Worm (Caenorhabditis elegans) whole organism, L1 larva: ENCODE measurements around the gene osm-7.

Source experiments
- C04F5.9 ChIP-seq: sonication (generic microtip); optimal IDR thresholded peaks from 2 replicates; lab custom pipeline; 2016; ENCODE audit warnings: missing genetic modification characterization, missing compliant biosample characterization
- C16A3.4 ChIP-seq: fragments of 150-350 bp; optimal IDR thresholded peaks from 2 replicates; lab custom pipeline; 2014; ENCODE audit warnings: missing biosample characterization, missing genetic modification characterization
- C34B4.2 ChIP-seq: sonication (generic microtip); optimal IDR thresholded peaks from 2 replicates; lab custom pipeline; 2017; ENCODE audit warnings: mild to moderate bottlenecking, missing genetic modification characterization, missing compliant biosample characterization
- Y116A8C.19 ChIP-seq: sonication (generic microtip); optimal IDR thresholded peaks from 2 replicates; lab custom pipeline; 2016; ENCODE audit warnings: missing compliant biosample characterization, missing genetic modification characterization, borderline replicate concordance
- alr-1 ChIP-seq: fragments of 200-800 bp; sonication (Bioruptor generic); optimal IDR thresholded peaks from 2 replicates; lab custom pipeline; 2018; ENCODE audit warnings: borderline replicate concordance, mild to moderate bottlenecking, missing genetic modification characterization, missing compliant biosample characterization
- aly-2 ChIP-seq: fragments of 150-350 bp; optimal IDR thresholded peaks from 2 replicates; lab custom pipeline; 2014; ENCODE audit warnings: missing biosample characterization, missing genetic modification characterization
- ama-1 ChIP-seq: fragments of 150-350 bp; optimal IDR thresholded peaks from 2 replicates; lab custom pipeline; 2014
- blmp-1 ChIP-seq: fragments of 150-350 bp; optimal IDR thresholded peaks from 2 replicates; lab custom pipeline; 2014; ENCODE audit warnings: missing biosample characterization, missing genetic modification characterization
- ceh-63 ChIP-seq: fragments of 200-800 bp; sonication (Bioruptor generic); optimal IDR thresholded peaks from 2 replicates; lab custom pipeline; 2018; ENCODE audit warnings: mild to moderate bottlenecking, missing genetic modification characterization, missing compliant biosample characterization
- ceh-88 ChIP-seq: fragments of 200-800 bp; sonication (Bioruptor generic); IDR thresholded peaks from 2 replicates; pipeline ENCODE4 v1.3.6; 2022; ENCODE audit warnings: missing genetic modification characterization, missing compliant biosample characterization
- ces-1 ChIP-seq: fragments of 150-350 bp; optimal IDR thresholded peaks from 2 replicates; lab custom pipeline; 2014; ENCODE audit warnings: missing biosample characterization, missing genetic modification reagents, missing genetic modification characterization
- dpl-1 ChIP-seq, 3 experiments: fragments of 150-350 bp in 2 of 3; sonication (generic microtip) in 1 of 3; optimal IDR thresholded peaks; 2 replicates each; lab custom pipeline; 2014 to 2017; ENCODE audit warnings: missing biosample characterization in 3 of 3, missing genetic modification characterization in 3 of 3, missing genetic modification reagents in 3 of 3
- dsc-1 ChIP-seq: sonication (generic microtip); optimal IDR thresholded peaks from 2 replicates; lab custom pipeline; 2016; ENCODE audit warnings: mild to moderate bottlenecking, missing genetic modification characterization, missing compliant biosample characterization
- efl-1 ChIP-seq, 4 experiments: fragments of 150-350 bp; optimal IDR thresholded peaks in 3 of 4; peaks in 1 of 4; 1 replicate in 1 of 4; 2 replicates in 3 of 4; lab custom pipeline; 2014; ENCODE audit warnings: missing biosample characterization in 2 of 4, missing genetic modification characterization in 2 of 4, missing genetic modification reagents in 2 of 4
- fos-1 ChIP-seq: fragments of 150-350 bp; optimal IDR thresholded peaks from 2 replicates; lab custom pipeline; 2014; ENCODE audit warnings: missing biosample characterization, missing genetic modification characterization
- hlh-17 ChIP-seq: fragments of 200-800 bp; sonication (Bioruptor generic); optimal IDR thresholded peaks from 2 replicates; lab custom pipeline; 2018; ENCODE audit warnings: missing genetic modification characterization, mild to moderate bottlenecking, missing compliant biosample characterization, moderate library complexity, borderline replicate concordance
- hlh-4 ChIP-seq: sonication (generic microtip); optimal IDR thresholded peaks from 2 replicates; lab custom pipeline; 2016; ENCODE audit warnings: mild to moderate bottlenecking, missing genetic modification characterization, missing compliant biosample characterization
- irx-1 ChIP-seq: sonication (generic microtip); optimal IDR thresholded peaks from 2 replicates; lab custom pipeline; 2016; ENCODE audit warnings: missing genetic modification characterization, missing compliant biosample characterization
- isw-1 ChIP-seq: fragments of 200-800 bp; sonication (Bioruptor generic); IDR thresholded peaks from 2 replicates; pipeline ENCODE4 v1.3.6; 2022; ENCODE audit warnings: missing genetic modification characterization, missing compliant biosample characterization
- jun-1 ChIP-seq: fragments of 150-350 bp; optimal IDR thresholded peaks from 2 replicates; lab custom pipeline; 2014; ENCODE audit warnings: missing biosample characterization, missing genetic modification reagents, missing genetic modification characterization
- lin-13 ChIP-seq: fragments of 150-350 bp; optimal IDR thresholded peaks from 2 replicates; lab custom pipeline; 2014; ENCODE audit warnings: missing biosample characterization, missing genetic modification reagents, missing genetic modification characterization
- lin-39 ChIP-seq: fragments of 150-350 bp; optimal IDR thresholded peaks from 2 replicates; lab custom pipeline; 2014; ENCODE audit warnings: missing biosample characterization, missing genetic modification reagents, missing genetic modification characterization
- lsy-2 ChIP-seq, 2 experiments: fragments of 150-350 bp; optimal IDR thresholded peaks; 2 replicates each; lab custom pipeline; 2014; ENCODE audit warnings: missing biosample characterization in 2 of 2, missing genetic modification characterization in 2 of 2
- mab-9 ChIP-seq: fragments of 200-800 bp; sonication (Bioruptor generic); IDR thresholded peaks from 2 replicates; pipeline ENCODE4 v1.3.6; 2022; ENCODE audit warnings: missing genetic modification reagents, missing genetic modification characterization, missing compliant biosample characterization
- mdl-1 ChIP-seq, 2 experiments: fragments of 150-350 bp; optimal IDR thresholded peaks; 2 replicates each; lab custom pipeline; 2014 to 2017; ENCODE audit warnings: missing biosample characterization in 2 of 2, missing genetic modification characterization in 2 of 2, inconsistent platforms in 1 of 2
- mef-2 ChIP-seq: fragments of 150-350 bp; optimal IDR thresholded peaks from 2 replicates; lab custom pipeline; 2014; ENCODE audit warnings: missing biosample characterization, missing genetic modification characterization
- nhr-11 ChIP-seq: fragments of 150-350 bp; optimal IDR thresholded peaks from 2 replicates; lab custom pipeline; 2014; ENCODE audit warnings: missing biosample characterization, missing genetic modification characterization
- nhr-19 ChIP-seq: fragments of 200-800 bp; sonication (Bioruptor generic); conservative IDR thresholded peaks from 2 replicates; pipeline ENCODE4 v1.3.6; 2022; ENCODE audit warnings: missing genetic modification characterization, missing compliant biosample characterization
- nhr-237 ChIP-seq: fragments of 150-350 bp; optimal IDR thresholded peaks from 2 replicates; lab custom pipeline; 2014; ENCODE audit warnings: missing biosample characterization, missing genetic modification characterization
- nhr-28 ChIP-seq: fragments of 150-350 bp; optimal IDR thresholded peaks from 2 replicates; lab custom pipeline; 2014; ENCODE audit warnings: missing biosample characterization, missing genetic modification characterization
- nhr-47 ChIP-seq: sonication (generic microtip); optimal IDR thresholded peaks from 2 replicates; lab custom pipeline; 2016; ENCODE audit warnings: mild to moderate bottlenecking, missing genetic modification characterization, moderate library complexity, missing compliant biosample characterization
- nhr-71 ChIP-seq: sonication (generic microtip); optimal IDR thresholded peaks from 2 replicates; lab custom pipeline; 2016; ENCODE audit warnings: mild to moderate bottlenecking, missing genetic modification characterization, moderate library complexity, missing compliant biosample characterization
- nhr-76 ChIP-seq: sonication (generic microtip); optimal IDR thresholded peaks from 2 replicates; lab custom pipeline; 2017; ENCODE audit warnings: missing biosample characterization, missing genetic modification characterization
- nhr-77 ChIP-seq: fragments of 150-350 bp; optimal IDR thresholded peaks from 2 replicates; lab custom pipeline; 2014; ENCODE audit warnings: missing biosample characterization, missing genetic modification characterization
- nhr-84 ChIP-seq: sonication (generic microtip); optimal IDR thresholded peaks from 2 replicates; lab custom pipeline; 2017; ENCODE audit warnings: missing biosample characterization, missing genetic modification characterization
- nhr-90 ChIP-seq: sonication (generic microtip); optimal IDR thresholded peaks from 2 replicates; lab custom pipeline; 2016; ENCODE audit warnings: mild to moderate bottlenecking, missing genetic modification characterization, missing compliant biosample characterization; ENCODE audit not compliant: poor library complexity
- pax-3 ChIP-seq: fragments of 200-800 bp; sonication (Bioruptor generic); optimal IDR thresholded peaks from 2 replicates; lab custom pipeline; 2018; ENCODE audit warnings: mild to moderate bottlenecking, missing genetic modification characterization, moderate library complexity, missing compliant biosample characterization
- pqm-1 ChIP-seq: sonication (generic microtip); optimal IDR thresholded peaks from 3 replicates; lab custom pipeline; 2017; ENCODE audit warnings: missing biosample characterization, missing genetic modification characterization
- sox-4 ChIP-seq: sonication (generic microtip); optimal IDR thresholded peaks from 2 replicates; lab custom pipeline; 2016; ENCODE audit warnings: missing genetic modification characterization, missing compliant biosample characterization
- sup-37 ChIP-seq: fragments of 200-800 bp; sonication (Bioruptor generic); optimal IDR thresholded peaks from 2 replicates; lab custom pipeline; 2018; ENCODE audit warnings: mild to moderate bottlenecking, missing genetic modification characterization, missing compliant biosample characterization
- swsn-7 ChIP-seq: sonication (generic microtip); optimal IDR thresholded peaks from 2 replicates; lab custom pipeline; 2016; ENCODE audit warnings: missing genetic modification characterization, missing compliant biosample characterization
- unc-130 ChIP-seq: fragments of 150-350 bp; optimal IDR thresholded peaks from 2 replicates; lab custom pipeline; 2017; ENCODE audit warnings: missing biosample characterization, missing genetic modification characterization, inconsistent platforms
- unc-62 ChIP-seq: fragments of 150-350 bp; optimal IDR thresholded peaks from 2 replicates; lab custom pipeline; 2014; ENCODE audit warnings: missing biosample characterization, missing genetic modification reagents, missing genetic modification characterization
- unc-98 ChIP-seq: fragments of 200-800 bp; sonication (Bioruptor generic); IDR thresholded peaks from 2 replicates; pipeline ENCODE4 v1.3.6; 2022; ENCODE audit warnings: missing genetic modification characterization, missing compliant biosample characterization
- vab-15 ChIP-seq: sonication (generic microtip); optimal IDR thresholded peaks from 2 replicates; lab custom pipeline; 2017; ENCODE audit warnings: missing genotype, mild to moderate bottlenecking, missing genetic modification characterization, missing compliant biosample characterization
- xbp-1 ChIP-seq: sonication (generic microtip); optimal IDR thresholded peaks from 2 replicates; lab custom pipeline; 2016; ENCODE audit warnings: missing genetic modification characterization, missing compliant biosample characterization
- zip-4 ChIP-seq: fragments of 200-800 bp; sonication (Bioruptor generic); optimal IDR thresholded peaks from 2 replicates; lab custom pipeline; 2018; ENCODE audit warnings: mild to moderate bottlenecking, missing genetic modification characterization, moderate library complexity, missing compliant biosample characterization

Gene osm-7

DNA sequence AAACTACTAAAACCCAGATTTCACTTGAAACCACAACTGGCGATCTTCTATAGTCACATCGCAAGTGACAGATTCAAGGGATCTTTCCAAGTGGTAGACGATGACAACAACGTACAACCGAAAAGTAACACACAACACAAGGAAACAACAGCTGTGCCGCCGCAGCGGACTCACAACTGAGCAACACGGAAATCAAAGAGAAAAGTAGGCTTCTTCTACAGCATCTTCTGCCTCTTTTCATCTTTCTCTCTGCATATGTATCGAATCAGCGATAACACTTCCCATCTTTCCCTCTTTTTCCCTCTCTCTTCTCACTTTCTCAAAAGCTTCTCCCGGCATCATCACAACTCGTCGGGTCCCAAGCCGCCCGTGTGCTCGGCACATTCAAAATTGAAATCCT is 40.8 kb downstream of the osm-7 start, which contains the start of gene T12D8.9 (continued):
- TF ChIP-seq lsy-2 (tag; optimal IDR thresholded peaks at IDR 0.05; lab: Kevin White, UChicago), result peak; percentile 6 to 52

DNA sequence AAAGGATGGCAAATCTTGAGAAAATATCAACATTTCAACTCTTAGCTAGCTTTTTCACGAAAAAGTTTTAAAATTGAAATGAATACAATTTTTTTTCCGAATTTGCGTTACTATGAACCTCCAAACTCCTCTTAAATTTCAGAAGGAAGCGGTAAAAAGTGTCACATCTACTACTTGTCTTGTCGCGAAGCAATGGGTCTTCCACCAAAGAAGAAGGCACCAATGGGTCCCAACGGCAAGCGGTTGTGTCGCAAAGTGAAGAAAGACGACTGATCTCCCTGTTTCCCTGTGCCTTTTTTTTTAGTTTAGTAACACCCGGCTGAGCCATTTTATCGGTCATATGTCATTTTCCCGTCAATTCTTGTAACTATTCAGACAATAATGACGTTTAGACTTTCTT is 45.0 kb downstream of the osm-7 start:
- no peak for TF ChIP-seq efl-1 (optimal IDR thresholded peaks at IDR 0.05; lab: Kevin White, UChicago)
- peak in 1 of 2 experiments; percentile 19 for TF ChIP-seq efl-1 (GFP tag; optimal IDR thresholded peaks at IDR 0.05 in 1 of 2; lab: Kevin White, UChicago)
- TF ChIP-seq lsy-2 (tag; optimal IDR thresholded peaks at IDR 0.05; lab: Kevin White, UChicago), result no peak
- TF ChIP-seq C16A3.4 (tag; lab: Kevin White, UChicago), result no peak

DNA sequence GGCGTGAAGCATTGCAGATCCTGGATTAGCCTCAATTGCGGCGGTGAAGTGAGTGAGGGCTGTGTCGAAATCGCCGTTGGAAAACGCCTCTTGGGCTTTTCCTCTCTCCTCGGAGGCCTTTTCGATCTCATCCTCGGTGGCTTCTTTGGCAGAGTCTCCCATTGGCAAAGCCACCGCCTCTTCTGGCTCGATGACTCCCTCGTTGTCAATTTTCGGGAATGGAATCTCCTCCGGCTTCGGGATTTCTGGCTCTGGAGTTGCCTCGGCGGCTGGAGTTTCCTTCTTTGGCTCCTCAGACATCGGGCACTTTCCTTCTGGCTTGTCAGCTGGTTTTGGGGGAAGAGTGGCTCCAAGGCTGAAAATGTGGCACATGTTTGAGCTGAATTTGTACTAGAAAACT is 45.7 kb downstream of the osm-7 start:
- TF ChIP-seq ceh-63 (GFP tag; lab: Kevin White, UChicago), result peak; percentile 20
- no peak for TF ChIP-seq unc-62 (GFP tag; lab: Kevin White, UChicago)

DNA sequence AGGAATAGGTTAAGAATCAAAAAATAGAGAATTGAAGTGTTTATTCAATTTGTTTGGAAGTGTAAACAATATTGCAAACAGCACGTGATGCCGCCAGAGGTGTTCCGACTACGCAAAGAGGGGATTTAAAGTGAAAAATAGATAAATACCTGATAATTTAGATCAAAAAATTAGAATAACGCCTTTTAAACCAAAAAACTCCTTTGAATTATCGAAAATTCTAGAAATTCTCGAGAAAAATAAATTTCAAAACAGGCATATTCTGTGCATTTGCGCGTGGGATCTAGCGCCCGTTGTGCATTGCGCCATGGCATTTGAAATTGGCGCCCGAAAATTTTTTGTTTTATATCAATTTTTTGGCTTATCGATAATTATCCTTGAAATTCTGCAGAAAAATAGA is 46.3 kb downstream of the osm-7 start, which contains the start of gene hip-1:
Gene hip-1 (minus strand): TSS at position 225 of the 400 bp plus-strand sequence.
- TF ChIP-seq xbp-1 (tag; lab: Kevin White, UChicago) (peak; percentile 54), alr-1 (tag; lab: Kevin White, UChicago) (no peak), hlh-17 (no peak), vab-15 (tag; lab: Kevin White, UChicago) (no peak), pax-3 (no peak), sox-4 (tag; lab: Kevin White, UChicago) (no peak), nhr-90 (tag; lab: Kevin White, UChicago) (peak; percentile 39), zip-4 (GFP tag; lab: Kevin White, UChicago) (no peak), Y116A8C.19 (tag; lab: Kevin White, UChicago) (no peak), dpl-1 (GFP tag; optimal IDR thresholded peaks at IDR 0.05; lab: Kevin White, UChicago) (peak; percentile 74 to 85 (median 75)), pqm-1 (tag; lab: Kevin White, UChicago) (no peak), ceh-88 (GFP tag; lab: Robert Waterston, UW) (no peak), nhr-77 (tag; lab: Kevin White, UChicago) (no peak), C34B4.2 (no peak), nhr-28 (tag; lab: Kevin White, UChicago) (no peak), nhr-19 (GFP tag; lab: Robert Waterston, UW) (peak; percentile 43), ama-1 (lab: Kevin White, UChicago) (no peak), dsc-1 (tag; lab: Kevin White, UChicago) (peak; percentile 52), sup-37 (no peak), fos-1 (tag; lab: Kevin White, UChicago) (no peak), unc-98 (GFP tag; lab: Robert Waterston, UW) (no peak), irx-1 (no peak), lsy-2 (tag; optimal IDR thresholded peaks at IDR 0.05; lab: Kevin White, UChicago) (peak; percentile 58 to 70), blmp-1 (tag; lab: Kevin White, UChicago) (no peak), nhr-76 (tag; lab: Kevin White, UChicago) (no peak), mab-9 (GFP tag; lab: Robert Waterston, UW) (no peak), nhr-11 (no peak), mdl-1 (tag; optimal IDR thresholded peaks at IDR 0.05; lab: Kevin White, UChicago) (peak in 1 of 2 experiments; percentile 7), lin-39 (tag; lab: Kevin White, UChicago) (no peak), jun-1 (tag; lab: Kevin White, UChicago) (no peak), unc-130 (tag; lab: Kevin White, UChicago) (peak; percentile 61), ces-1 (GFP tag; lab: Kevin White, UChicago) (no peak), mef-2 (tag; lab: Kevin White, UChicago) (no peak), nhr-84 (tag; lab: Kevin White, UChicago) (no peak), C04F5.9 (tag; lab: Kevin White, UChicago) (no peak), hlh-4 (no peak), nhr-237 (tag; lab: Kevin White, UChicago) (no peak), aly-2 (no peak), nhr-71 (tag; lab: Kevin White, UChicago) (peak; percentile 67), isw-1 (GFP tag; lab: Robert Waterston, UW) (no peak), lin-13 (GFP tag; lab: Kevin White, UChicago) (peak; percentile 49), swsn-7 (tag; lab: Kevin White, UChicago) (peak; percentile 49), nhr-47 (tag; lab: Kevin White, UChicago) (peak; percentile 65)
